Worm (Caenorhabditis elegans) whole organism, L3 larva: ENCODE data around the gene ift-74.

Experiments
- R02D3.7 ChIP-seq: fragments of 150-350 bp; optimal IDR thresholded peaks from 2 replicates; lab custom pipeline; 2014; ENCODE audit warnings: missing biosample characterization, missing genetic modification characterization
- aly-2 ChIP-seq: fragments of 150-350 bp; optimal IDR thresholded peaks from 2 replicates; lab custom pipeline; 2014; ENCODE audit warnings: missing biosample characterization, missing genetic modification characterization
- ama-1 ChIP-seq: fragments of 150-350 bp; optimal IDR thresholded peaks from 2 replicates; lab custom pipeline; 2018
- ceh-28 ChIP-seq: fragments of 150-350 bp; optimal IDR thresholded peaks from 2 replicates; lab custom pipeline; 2014; ENCODE audit warnings: missing biosample characterization, missing genetic modification reagents, missing genetic modification characterization
- ceh-82 ChIP-seq: fragments of 150-350 bp; optimal IDR thresholded peaks from 2 replicates; lab custom pipeline; 2014; ENCODE audit warnings: missing biosample characterization, missing genetic modification characterization
- ceh-9 ChIP-seq: sonication (generic microtip); optimal IDR thresholded peaks from 2 replicates; lab custom pipeline; 2018; ENCODE audit warnings: missing biosample characterization, missing genetic modification characterization
- daf-12 ChIP-seq: fragments of 150-350 bp; optimal IDR thresholded peaks from 2 replicates; lab custom pipeline; 2014; ENCODE audit warnings: missing biosample characterization, missing genetic modification reagents, missing genetic modification characterization
- elt-2 ChIP-seq: sonication (generic microtip); optimal IDR thresholded peaks from 2 replicates; lab custom pipeline; 2016; ENCODE audit warnings: missing genetic modification reagents, mild to moderate bottlenecking, missing genetic modification characterization, missing compliant biosample characterization
- elt-3 ChIP-seq, 3 experiments: fragments of 150-350 bp in 1 of 3; sonication (generic microtip) in 2 of 3; optimal IDR thresholded peaks; 2 replicates in 2 of 3; 4 replicates in 1 of 3; lab custom pipeline; 2014 to 2017; ENCODE audit warnings: missing biosample characterization in 3 of 3, missing genetic modification characterization in 3 of 3
- eor-1 ChIP-seq, 2 experiments: fragments of 150-350 bp; optimal IDR thresholded peaks; 2 replicates each; lab custom pipeline; 2014 to 2018; ENCODE audit warnings: missing biosample characterization in 2 of 2, missing genetic modification characterization in 2 of 2
- fkh-10 ChIP-seq: sonication (generic microtip); optimal IDR thresholded peaks from 2 replicates; lab custom pipeline; 2017; ENCODE audit warnings: missing biosample characterization, missing genetic modification reagents, missing genetic modification characterization
- fos-1 ChIP-seq: fragments of 150-350 bp; optimal IDR thresholded peaks from 2 replicates; lab custom pipeline; 2014; ENCODE audit warnings: missing biosample characterization, missing genetic modification characterization
- hmg-11 ChIP-seq: sonication (generic microtip); optimal IDR thresholded peaks from 2 replicates; lab custom pipeline; 2016; ENCODE audit warnings: missing genetic modification characterization, missing compliant biosample characterization
- jun-1 ChIP-seq: fragments of 150-350 bp; optimal IDR thresholded peaks from 2 replicates; lab custom pipeline; 2014; ENCODE audit warnings: missing biosample characterization, missing genetic modification reagents, missing genetic modification characterization
- lin-15B ChIP-seq: fragments of 150-350 bp; optimal IDR thresholded peaks from 2 replicates; lab custom pipeline; 2014; ENCODE audit warnings: missing biosample characterization, missing genetic modification characterization
- lin-39 ChIP-seq: fragments of 150-350 bp; optimal IDR thresholded peaks from 2 replicates; lab custom pipeline; 2018; ENCODE audit warnings: missing biosample characterization, missing genetic modification reagents, missing genetic modification characterization
- lsy-12 ChIP-seq: sonication (generic microtip); optimal IDR thresholded peaks from 2 replicates; lab custom pipeline; 2016; ENCODE audit warnings: mild to moderate bottlenecking, missing genetic modification characterization, missing compliant biosample characterization
- mdl-1 ChIP-seq: fragments of 150-350 bp; optimal IDR thresholded peaks from 2 replicates; lab custom pipeline; 2014; ENCODE audit warnings: missing biosample characterization, missing genetic modification characterization
- mml-1 ChIP-seq: fragments of 150-350 bp; sonication (generic microtip); optimal IDR thresholded peaks from 3 replicates; lab custom pipeline; 2014; ENCODE audit warnings: missing biosample characterization, missing genetic modification characterization
- nfya-1 ChIP-seq: sonication (generic microtip); optimal IDR thresholded peaks from 2 replicates; lab custom pipeline; 2017; ENCODE audit warnings: missing genetic modification characterization, mild to moderate bottlenecking, missing compliant biosample characterization, antibody characterized with exemption, moderate library complexity; ENCODE audit not compliant: insufficient read depth
- nhr-11 ChIP-seq: fragments of 150-350 bp; optimal IDR thresholded peaks from 2 replicates; lab custom pipeline; 2014; ENCODE audit warnings: missing biosample characterization, missing genetic modification characterization
- nhr-12 ChIP-seq: fragments of 150-350 bp; optimal IDR thresholded peaks from 2 replicates; lab custom pipeline; 2014; ENCODE audit warnings: missing biosample characterization, missing genetic modification characterization
- nhr-23 ChIP-seq: fragments of 150-350 bp; optimal IDR thresholded peaks from 2 replicates; lab custom pipeline; 2014; ENCODE audit warnings: missing biosample characterization, missing genetic modification reagents, missing genetic modification characterization
- nhr-237 ChIP-seq: fragments of 150-350 bp; optimal IDR thresholded peaks from 2 replicates; lab custom pipeline; 2014; ENCODE audit warnings: missing biosample characterization, missing genetic modification characterization
- nhr-25 ChIP-seq: sonication (generic microtip); optimal IDR thresholded peaks from 2 replicates; lab custom pipeline; 2017; ENCODE audit warnings: missing biosample characterization, missing genetic modification characterization
- nhr-28 ChIP-seq: fragments of 150-350 bp; optimal IDR thresholded peaks from 2 replicates; lab custom pipeline; 2014; ENCODE audit warnings: missing biosample characterization, missing genetic modification characterization
- nhr-43 ChIP-seq: sonication (generic microtip); optimal IDR thresholded peaks from 2 replicates; lab custom pipeline; 2016; ENCODE audit warnings: mild to moderate bottlenecking, missing genetic modification characterization, missing compliant biosample characterization; ENCODE audit not compliant: poor library complexity, severe bottlenecking
- nhr-67 ChIP-seq: fragments of 150-350 bp; optimal IDR thresholded peaks from 2 replicates; lab custom pipeline; 2014; ENCODE audit warnings: missing biosample characterization, missing genetic modification characterization
- nhr-76 ChIP-seq: fragments of 150-350 bp; sonication (generic microtip); optimal IDR thresholded peaks from 5 replicates; lab custom pipeline; 2014; ENCODE audit warnings: missing biosample characterization, missing genetic modification characterization
- pha-4 ChIP-seq: fragments of 150-350 bp; optimal IDR thresholded peaks from 2 replicates; lab custom pipeline; 2014; ENCODE audit warnings: missing biosample characterization, missing genetic modification reagents, missing genetic modification characterization
- sea-2 ChIP-seq: fragments of 150-350 bp; sonication (generic microtip); optimal IDR thresholded peaks from 4 replicates; lab custom pipeline; 2014; ENCODE audit warnings: missing biosample characterization, missing genetic modification reagents, missing genetic modification characterization
- snpc-4 ChIP-seq: fragments of 150-350 bp; optimal IDR thresholded peaks from 2 replicates; lab custom pipeline; 2014; ENCODE audit warnings: missing biosample characterization, missing genetic modification characterization
- tbx-2 ChIP-seq: sonication (generic microtip); optimal IDR thresholded peaks from 2 replicates; lab custom pipeline; 2016; ENCODE audit warnings: mild to moderate bottlenecking, missing genetic modification characterization, missing compliant biosample characterization
- unc-39 ChIP-seq: sonication (generic microtip); optimal IDR thresholded peaks from 4 replicates; lab custom pipeline; 2017; ENCODE audit warnings: missing biosample characterization, missing genetic modification characterization
- unc-62 ChIP-seq: fragments of 150-350 bp; sonication (generic microtip); optimal IDR thresholded peaks from 4 replicates; lab custom pipeline; 2014; ENCODE audit warnings: missing biosample characterization, missing genetic modification reagents, missing genetic modification characterization
- zag-1 ChIP-seq: fragments of 150-350 bp; optimal IDR thresholded peaks from 2 replicates; lab custom pipeline; 2014; ENCODE audit warnings: missing biosample characterization, missing genetic modification characterization

Gene ift-74

ce11 chrII:6713832-6714342, 34.1 kb downstream of the ift-74 start, which contains the start of gene dpy-2:
dpy-2 (plus strand) TSS chrII:6714292.
- TF ChIP-seq fos-1 (tag; lab: Kevin White, UChicago), result no peak
- no peak for TF ChIP-seq R02D3.7 (tag; lab: Kevin White, UChicago)
- TF ChIP-seq nhr-28 (tag; lab: Kevin White, UChicago), result no peak
- no peak for TF ChIP-seq sea-2 (GFP tag; lab: Kevin White, UChicago)
- TF ChIP-seq ceh-82 (tag; lab: Kevin White, UChicago), result no peak
- peak in 2 of 3 experiments; percentile 10 to 76 for TF ChIP-seq elt-3 (tag; optimal IDR thresholded peaks at IDR 0.05; lab: Kevin White, UChicago)
- TF ChIP-seq ama-1 (lab: Kevin White, UChicago), result no peak
- TF ChIP-seq nhr-76 (tag; lab: Kevin White, UChicago), result no peak
- TF ChIP-seq jun-1 (tag; lab: Kevin White, UChicago), result no peak
- TF ChIP-seq nhr-237 (tag; lab: Kevin White, UChicago), result no peak
- TF ChIP-seq zag-1, result no peak
- no peak for TF ChIP-seq nhr-67
- TF ChIP-seq nhr-43 (tag; lab: Kevin White, UChicago), result no peak
- TF ChIP-seq nhr-12 (tag; lab: Kevin White, UChicago), result no peak
- TF ChIP-seq nhr-23 (tag; lab: Kevin White, UChicago), result peak; percentile 85
- TF ChIP-seq eor-1 (tag; optimal IDR thresholded peaks at IDR 0.05; lab: Kevin White, UChicago), result no peak
- TF ChIP-seq daf-12 (tag; lab: Kevin White, UChicago), result no peak
- no peak for TF ChIP-seq aly-2 (tag; lab: Kevin White, UChicago)

ce11 chrII:6715853-6716252, 36.0 kb downstream of the ift-74 start:
- peak; percentile 46 for TF ChIP-seq nhr-23 (tag; lab: Kevin White, UChicago)
- peak; percentile 28 for TF ChIP-seq ama-1 (lab: Kevin White, UChicago)
- no peak for TF ChIP-seq aly-2 (tag; lab: Kevin White, UChicago)
- TF ChIP-seq ceh-28 (tag; lab: Kevin White, UChicago), result no peak
- peak; percentile 35 for TF ChIP-seq nhr-43 (tag; lab: Kevin White, UChicago)
- TF ChIP-seq elt-2, result no peak

DNA sequence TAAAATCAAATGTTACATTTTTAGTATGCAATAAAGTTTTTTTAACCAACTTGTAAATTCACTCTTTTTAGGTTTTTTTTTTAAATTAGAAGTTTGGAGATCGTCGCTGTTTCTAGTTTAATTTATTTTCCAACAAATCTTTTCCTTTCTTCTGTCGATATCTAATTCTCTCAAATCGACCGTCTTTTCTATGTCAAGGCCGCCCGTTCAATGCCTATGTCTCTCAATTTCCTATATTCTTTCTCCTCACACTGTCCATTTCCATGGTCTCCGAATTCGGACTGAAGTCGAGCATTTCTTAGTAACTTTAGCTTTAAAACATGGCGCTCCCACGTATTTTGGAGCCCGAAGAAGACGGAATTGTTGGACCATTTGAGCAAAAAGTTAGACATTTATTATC, 36.8 kb downstream of the ift-74 start, which contains the start of the genes T14B4.5 and T14B4.20:
T14B4.5 (plus strand) TSS at position 226 of the 400 bp plus-strand sequence.
T14B4.20 (plus strand) TSS at position 264 of the 400 bp plus-strand sequence.
- no peak for TF ChIP-seq nhr-28 (tag; lab: Kevin White, UChicago)
- TF ChIP-seq nhr-23 (tag; lab: Kevin White, UChicago), result peak; percentile 64
- no peak for TF ChIP-seq snpc-4 (tag; lab: Kevin White, UChicago)
- no peak for TF ChIP-seq unc-39 (tag; lab: Kevin White, UChicago)
- peak; percentile 38 for TF ChIP-seq nhr-25 (tag; lab: Kevin White, UChicago)
- no peak for TF ChIP-seq nhr-11
- peak in 1 of 2 experiments; percentile 11 for TF ChIP-seq eor-1 (tag; optimal IDR thresholded peaks at IDR 0.05; lab: Kevin White, UChicago)
- no peak for TF ChIP-seq tbx-2 (tag; lab: Kevin White, UChicago)
- TF ChIP-seq mml-1 (tag; lab: Kevin White, UChicago), result no peak
- no peak for TF ChIP-seq mdl-1 (tag; lab: Kevin White, UChicago)
- TF ChIP-seq fkh-10 (GFP tag; lab: Kevin White, UChicago), result no peak
- no peak for TF ChIP-seq aly-2 (tag; lab: Kevin White, UChicago)
- TF ChIP-seq ceh-9, result no peak

DNA sequence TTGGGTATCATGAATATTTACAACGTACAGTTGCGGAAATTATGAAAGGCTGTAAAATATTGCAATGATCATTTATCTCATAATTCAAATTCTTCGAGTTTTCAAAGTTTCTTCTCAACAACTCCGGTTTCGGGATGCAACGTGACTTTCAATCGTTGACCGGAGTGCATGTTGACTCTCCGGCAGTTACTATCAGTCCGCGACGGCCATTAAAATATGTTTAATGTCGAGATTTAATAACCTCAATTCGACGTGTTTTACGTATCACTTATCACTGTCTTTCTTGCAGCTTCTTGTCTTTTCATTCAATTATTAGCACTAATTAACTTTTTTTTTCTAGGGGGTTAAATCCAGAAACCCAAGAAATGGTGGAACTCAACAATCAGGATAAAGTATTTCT, 38.4 kb downstream of the ift-74 start, which contains the start of gene tsp-10:
tsp-10 (plus strand) TSS at position 366 of the 400 bp plus-strand sequence.
- no peak for TF ChIP-seq lin-15B (tag; lab: Kevin White, UChicago)
- TF ChIP-seq elt-3 (tag; optimal IDR thresholded peaks at IDR 0.05; lab: Kevin White, UChicago), result no peak
- no peak for TF ChIP-seq fkh-10 (GFP tag; lab: Kevin White, UChicago)
- TF ChIP-seq snpc-4 (tag; lab: Kevin White, UChicago), result no peak
- peak; percentile 60 for TF ChIP-seq elt-2
- TF ChIP-seq tbx-2 (tag; lab: Kevin White, UChicago), result no peak

ce11 chrII:6721581-6721980, 41.8 kb downstream of the ift-74 start:
- TF ChIP-seq unc-62 (GFP tag; lab: Kevin White, UChicago) (no peak), lin-15B (tag; lab: Kevin White, UChicago) (no peak), pha-4 (tag; lab: Kevin White, UChicago) (peak; percentile 44), lin-39 (tag; lab: Kevin White, UChicago) (peak; percentile 14), nfya-1 (tag; lab: Kevin White, UChicago) (peak; percentile 48), lsy-12 (tag; lab: Kevin White, UChicago) (peak; percentile 36), hmg-11 (tag; lab: Kevin White, UChicago) (peak; percentile 38)
